Worm (Caenorhabditis elegans): ENCODE measurements around the gene C48B4.3.

Gene C48B4.3

DNA sequence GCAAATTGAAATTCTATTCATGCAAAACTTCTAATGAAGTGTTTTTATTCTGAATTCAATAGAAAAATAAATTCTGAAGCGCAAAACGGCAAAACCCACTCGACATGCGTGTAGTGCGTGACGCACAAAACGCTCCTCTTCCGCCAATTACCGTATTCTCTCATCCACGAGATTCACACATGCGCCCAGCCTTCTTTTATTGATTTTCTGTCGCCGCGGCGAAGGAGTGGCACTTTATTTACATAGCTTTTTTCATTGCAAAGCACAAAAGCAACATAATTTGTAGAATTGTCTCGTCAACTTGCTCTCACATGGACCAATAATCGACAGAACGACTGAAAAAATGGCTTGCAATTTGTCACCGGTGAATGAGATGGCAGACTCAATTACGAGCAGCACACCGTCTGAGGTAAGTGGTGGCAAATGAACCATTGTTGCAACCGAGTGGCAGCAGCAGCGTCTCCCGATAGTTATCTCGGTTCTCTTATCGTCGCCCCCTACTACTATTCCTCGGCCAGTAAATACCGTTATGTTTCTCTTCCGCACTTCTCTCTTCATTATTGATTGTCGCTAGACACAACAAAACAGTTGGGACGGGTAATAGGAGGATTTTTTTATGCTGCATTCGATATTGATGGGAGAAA is 36.0 kb downstream of the C48B4.3 start, which contains the start of gene unc-16:
Gene unc-16 (plus strand): TSS at position 243 of the 644 bp plus-strand sequence.
- no peak for TF ChIP-seq ceh-62 (tag; optimal IDR thresholded peaks at IDR 0.05)
- TF ChIP-seq unc-62 (GFP tag; optimal IDR thresholded peaks at IDR 0.05 in 1 of 2): peak in 1 of 2 experiments; percentile 64
- no peak for TF ChIP-seq unc-62 (tag; optimal IDR thresholded peaks at IDR 0.05)
- peak; percentile 67 for TF ChIP-seq duxl-1 (tag; optimal IDR thresholded peaks at IDR 0.05; ENCODE audit: poor library complexity)
- peak; percentile 18; the same call in 1 of the 2 replicates for TF ChIP-seq nhr-42 (GFP tag; IDR thresholded peaks at IDR 0.05)
- peak; percentile 61 for TF ChIP-seq ceh-28 (tag; optimal IDR thresholded peaks at IDR 0.05)
- no peak for TF ChIP-seq nhr-76 (tag; optimal IDR thresholded peaks at IDR 0.05)
- peak; percentile 80 for TF ChIP-seq T26A8.4 (GFP tag; IDR thresholded peaks at IDR 0.05)
- peak; percentile 95; the same call in 1 of the 2 replicates for TF ChIP-seq ceh-20 (GFP tag; IDR thresholded peaks at IDR 0.05)
- TF ChIP-seq ZK546.5 (tag; optimal IDR thresholded peaks at IDR 0.05): peak in 1 of 2 experiments; percentile 9
- TF ChIP-seq hif-1 (tag; optimal IDR thresholded peaks at IDR 0.05): peak in 1 of 2 experiments; percentile 65
- peak; percentile 98 to 99 for TF ChIP-seq lsy-2 (tag; optimal IDR thresholded peaks at IDR 0.05)
- peak; percentile 45 for TF ChIP-seq nhr-48 (tag; optimal IDR thresholded peaks at IDR 0.05)
- TF ChIP-seq daf-19 (GFP tag; conservative IDR thresholded peaks at IDR 0.05): no peak
- TF ChIP-seq mes-2 (tag; optimal IDR thresholded peaks at IDR 0.05; ENCODE audit: poor library complexity, severe bottlenecking): peak; percentile 81
- peak; percentile 20 for TF ChIP-seq F10B5.3 (tag; optimal IDR thresholded peaks at IDR 0.05)
- peak; percentile 70 for TF ChIP-seq nhr-6 (tag; optimal IDR thresholded peaks at IDR 0.05)
- TF ChIP-seq ztf-11 (tag; optimal IDR thresholded peaks at IDR 0.05): no peak
- TF ChIP-seq nhr-77 (tag; optimal IDR thresholded peaks at IDR 0.05): peak; percentile 50
- TF ChIP-seq zip-2 (tag; optimal IDR thresholded peaks at IDR 0.05): no peak
- TF ChIP-seq hlh-30 (tag; optimal IDR thresholded peaks at IDR 0.05; ENCODE audit: insufficient read depth): peak; percentile 98
- peak; percentile 59; the same call in 1 of the 2 replicates for TF ChIP-seq pha-4 (GFP tag; IDR thresholded peaks at IDR 0.05)
- peak; percentile 82 for TF ChIP-seq pha-4 (tag; optimal IDR thresholded peaks at IDR 0.05)
- TF ChIP-seq dve-1 (tag; optimal IDR thresholded peaks at IDR 0.05; ENCODE audit: insufficient read depth): peak; percentile 80
- TF ChIP-seq zfp-3 (GFP tag; conservative IDR thresholded peaks at IDR 0.05): no peak
- TF ChIP-seq arid-1 (GFP tag; conservative IDR thresholded peaks at IDR 0.05): peak; percentile 50; the same call in 1 of the 2 replicates
- TF ChIP-seq jun-1 (tag; optimal IDR thresholded peaks at IDR 0.05): no peak
- peak in 1 of 2 experiments; percentile 28 for TF ChIP-seq daf-16 (GFP tag; optimal IDR thresholded peaks at IDR 0.05)
- TF ChIP-seq daf-16 (tag; optimal IDR thresholded peaks at IDR 0.05): peak; percentile 79
- TF ChIP-seq ztf-7 (tag; optimal IDR thresholded peaks at IDR 0.05): peak; percentile 38
- peak; percentile 94 for TF ChIP-seq mep-1 (tag; optimal IDR thresholded peaks at IDR 0.05)
- TF ChIP-seq mdl-1 (tag; optimal IDR thresholded peaks at IDR 0.05): peak; percentile 83 to 97
- 0 out of 2 replicates have a peak, but pooled peaks have one; percentile 8 for TF ChIP-seq ZK337.2 (GFP tag; IDR thresholded peaks at IDR 0.05)
- peak; percentile 93 for TF ChIP-seq hmg-1.1 (GFP tag; IDR thresholded peaks at IDR 0.05)
- TF ChIP-seq dmd-6 (GFP tag; IDR thresholded peaks at IDR 0.05): peak; percentile 71
- peak; percentile 98 for TF ChIP-seq aha-1 (tag)
- no peak for TF ChIP-seq D1046.2 (GFP tag; IDR thresholded peaks at IDR 0.05)
- TF ChIP-seq ceh-82 (tag; optimal IDR thresholded peaks at IDR 0.05): no peak
- peak; percentile 71 for TF ChIP-seq nhr-11 (tag; optimal IDR thresholded peaks at IDR 0.05)
- TF ChIP-seq mdt-29 (GFP tag; IDR thresholded peaks at IDR 0.05): 0 out of 2 replicates have a peak, but pooled peaks have one; percentile 54
- peak; percentile 21 for TF ChIP-seq zfp-2 (tag; optimal IDR thresholded peaks at IDR 0.05)
- TF ChIP-seq egl-27 (tag; optimal IDR thresholded peaks at IDR 0.05): no peak
- peak; percentile 77 for TF ChIP-seq mxl-2 (GFP tag; conservative IDR thresholded peaks at IDR 0.05)
- peak; percentile 68; the same call in 1 of the 2 replicates for TF ChIP-seq ctbp-1 (GFP tag; IDR thresholded peaks at IDR 0.05)
- TF ChIP-seq T20F7.1 (GFP tag; optimal IDR thresholded peaks at IDR 0.05): peak; percentile 82
- peak; percentile 59 for TF ChIP-seq lin-13 (GFP tag; optimal IDR thresholded peaks at IDR 0.05)
- no peak for TF ChIP-seq snpc-1.2 (GFP tag; IDR thresholded peaks at IDR 0.05)
- TF ChIP-seq fkh-10 (GFP tag; optimal IDR thresholded peaks at IDR 0.05): peak; percentile 91
- peak; percentile 89 for TF ChIP-seq mxl-3 (GFP tag; optimal IDR thresholded peaks at IDR 0.05)
- 0 out of 2 replicates have a peak, but pooled peaks have one; percentile 52 for TF ChIP-seq dmd-9 (GFP tag; IDR thresholded peaks at IDR 0.05)

Measured in whole organism, L4 larva.